Fruit fly (Drosophila melanogaster) whole organism, embryonic: Measurements from ENCODE around the gene Jon66Cii.

Experiments
- Abd-B ChIP-seq: fragments of 200-800 bp; sonication (Bioruptor generic); optimal IDR thresholded peaks from 2 replicates; lab custom pipeline; 2018; ENCODE audit warnings: missing biosample characterization, mild to moderate bottlenecking, missing genetic modification characterization, moderate library complexity
- Aef1 ChIP-seq: fragments of 200-800 bp; sonication (Bioruptor generic); IDR thresholded peaks from 3 replicates; pipeline ENCODE4 v1.3.6; 2022; ENCODE audit warnings: missing biosample characterization, missing genetic modification characterization
- Bgb ChIP-seq: fragments of 200-800 bp; sonication (Bioruptor generic); IDR thresholded peaks from 2 replicates; pipeline ENCODE4 v1.3.6; 2022; ENCODE audit warnings: missing biosample characterization, missing genetic modification characterization; ENCODE audit not compliant: partially characterized antibody
- Bteb2 ChIP-seq: fragments of 200-800 bp; sonication (Bioruptor generic); optimal IDR thresholded peaks from 2 replicates; lab custom pipeline; 2016; ENCODE audit warnings: missing biosample characterization, missing genetic modification characterization
- CG11696 ChIP-seq: fragments of 200-800 bp; sonication (Bioruptor generic); IDR thresholded peaks from 2 replicates; pipeline ENCODE4 v1.3.6; 2022; ENCODE audit warnings: missing biosample characterization, missing genetic modification characterization
- CG12071 ChIP-seq: fragments of 200-800 bp; sonication (Bioruptor generic); optimal IDR thresholded peaks from 3 replicates; lab custom pipeline; 2018; ENCODE audit warnings: missing biosample characterization, mild to moderate bottlenecking, missing genetic modification characterization
- CG12104 ChIP-seq: fragments of 200-800 bp; sonication (Bioruptor generic); optimal IDR thresholded peaks from 3 replicates; lab custom pipeline; 2016; ENCODE audit warnings: missing biosample characterization, missing genetic modification characterization
- CG12391 ChIP-seq: fragments of 200-800 bp; sonication (Bioruptor generic); optimal IDR thresholded peaks from 3 replicates; lab custom pipeline; 2018; ENCODE audit warnings: missing biosample characterization, mild to moderate bottlenecking, missing genetic modification characterization, moderate library complexity
- CG14050 ChIP-seq: fragments of 200-800 bp; sonication (Bioruptor generic); IDR thresholded peaks from 3 replicates; pipeline ENCODE4 v1.3.6; 2022; ENCODE audit warnings: missing biosample characterization, missing genetic modification characterization
- CG14667 ChIP-seq: fragments of 200-800 bp; sonication (Bioruptor generic); IDR thresholded peaks from 2 replicates; pipeline ENCODE4 v1.3.6; 2022; ENCODE audit warnings: missing biosample characterization, missing genetic modification characterization
- CG15011 ChIP-seq: fragments of 200-800 bp; sonication (Bioruptor generic); optimal IDR thresholded peaks from 3 replicates; lab custom pipeline; 2018; ENCODE audit warnings: missing biosample characterization, mild to moderate bottlenecking, missing genetic modification characterization
- CG17186 ChIP-seq: fragments of 200-800 bp; sonication (Bioruptor generic); optimal IDR thresholded peaks from 3 replicates; lab custom pipeline; 2017; ENCODE audit warnings: missing biosample characterization, missing genetic modification reagents, missing genetic modification characterization
- CG17912 ChIP-seq: fragments of 200-800 bp; sonication (Bioruptor generic); optimal IDR thresholded peaks from 2 replicates; lab custom pipeline; 2018; ENCODE audit warnings: missing biosample characterization, mild to moderate bottlenecking, missing genetic modification characterization
- CG2116 ChIP-seq: fragments of 200-800 bp; sonication (Bioruptor generic); optimal IDR thresholded peaks from 3 replicates; lab custom pipeline; 2018; ENCODE audit warnings: missing biosample characterization, mild to moderate bottlenecking, missing genetic modification characterization
- CG31224 ChIP-seq: fragments of 200-800 bp; sonication (Bioruptor generic); IDR thresholded peaks from 2 replicates; pipeline ENCODE4 v1.3.6; 2022; ENCODE audit warnings: missing biosample characterization, missing genetic modification characterization
- CG33213 ChIP-seq: fragments of 200-800 bp; sonication (Bioruptor generic); optimal IDR thresholded peaks from 3 replicates; lab custom pipeline; 2016; ENCODE audit warnings: missing biosample characterization, missing genetic modification characterization
- CG34422 ChIP-seq: fragments of 200-800 bp; sonication (Bioruptor generic); IDR thresholded peaks from 3 replicates; pipeline ENCODE4 v1.3.6; 2022; ENCODE audit warnings: missing biosample characterization, missing genetic modification characterization
- CG5180 ChIP-seq: fragments of 200-800 bp; sonication (Bioruptor generic); optimal IDR thresholded peaks from 3 replicates; lab custom pipeline; 2017; ENCODE audit warnings: missing biosample characterization, missing genetic modification characterization, mild to moderate bottlenecking, moderate library complexity, missing genetic modification reagents
- CG6813 ChIP-seq: fragments of 200-800 bp; sonication (Bioruptor generic); optimal IDR thresholded peaks from 2 replicates; lab custom pipeline; 2017; ENCODE audit warnings: missing biosample characterization, missing genetic modification characterization, mild to moderate bottlenecking, moderate library complexity, missing genetic modification reagents
- CG7745 ChIP-seq: fragments of 200-800 bp; sonication (Bioruptor generic); optimal IDR thresholded peaks from 2 replicates; lab custom pipeline; 2018; ENCODE audit warnings: missing biosample characterization, mild to moderate bottlenecking, missing genetic modification characterization, moderate library complexity
- CG7928 ChIP-seq: fragments of 200-800 bp; sonication (Bioruptor generic); optimal IDR thresholded peaks from 2 replicates; lab custom pipeline; 2017; ENCODE audit warnings: missing biosample characterization, mild to moderate bottlenecking, missing genetic modification characterization
- CG9727 ChIP-seq: fragments of 200-800 bp; sonication (Bioruptor generic); optimal IDR thresholded peaks from 3 replicates; lab custom pipeline; 2017; ENCODE audit warnings: missing biosample characterization, mild to moderate bottlenecking, missing genetic modification characterization
- CG9817 ChIP-seq: fragments of 200-800 bp; sonication (Bioruptor generic); optimal IDR thresholded peaks from 2 replicates; lab custom pipeline; 2018; ENCODE audit warnings: missing biosample characterization, mild to moderate bottlenecking, missing genetic modification characterization, moderate library complexity
- Chrac-16 ChIP-seq: fragments of 200-800 bp; sonication (Bioruptor generic); optimal IDR thresholded peaks from 3 replicates; lab custom pipeline; 2016; ENCODE audit warnings: missing biosample characterization, missing genetic modification characterization
- CoRest ChIP-seq: fragments of 200-800 bp; sonication (Bioruptor generic); optimal IDR thresholded peaks from 3 replicates; lab custom pipeline; 2018; ENCODE audit warnings: missing biosample characterization, mild to moderate bottlenecking, missing genetic modification characterization, moderate library complexity
- Dp ChIP-seq: fragments of 200-800 bp; sonication (Bioruptor generic); optimal IDR thresholded peaks from 2 replicates; lab custom pipeline; 2018; ENCODE audit warnings: missing biosample characterization, mild to moderate bottlenecking, missing genetic modification characterization, moderate library complexity
- Drgx ChIP-seq: fragments of 200-800 bp; sonication (Bioruptor generic); IDR thresholded peaks from 2 replicates; pipeline ENCODE4 v1.3.6; 2022; ENCODE audit warnings: missing biosample characterization, missing genetic modification characterization
- GATAe ChIP-seq: fragments of 200-800 bp; sonication (Bioruptor generic); conservative IDR thresholded peaks from 2 replicates; pipeline ENCODE4 v1.3.6; 2022; ENCODE audit warnings: missing biosample characterization, missing genetic modification characterization
- H15 ChIP-seq: fragments of 200-800 bp; sonication (Bioruptor generic); IDR thresholded peaks from 3 replicates; pipeline ENCODE4 v1.3.6; 2022; ENCODE audit warnings: missing biosample characterization, missing genetic modification characterization
- Mad ChIP-seq: fragments of 200-800 bp; sonication (Bioruptor generic); optimal IDR thresholded peaks from 2 replicates; lab custom pipeline; 2016; ENCODE audit warnings: missing biosample characterization, missing genetic modification characterization
- NC2α ChIP-seq: fragments of 200-800 bp; sonication (Bioruptor generic); optimal IDR thresholded peaks from 2 replicates; lab custom pipeline; 2016; ENCODE audit warnings: missing biosample characterization, missing genetic modification characterization
- Nf-YC ChIP-seq: fragments of 200-800 bp; optimal IDR thresholded peaks from 3 replicates; lab custom pipeline; 2019; ENCODE audit warnings: missing biosample characterization, mild to moderate bottlenecking, missing genetic modification characterization, moderate library complexity
- Trl ChIP-seq, 3 experiments: fragments of >200 bp in 2 of 3; fragments of 200-800 bp in 1 of 3; sonication (Bioruptor generic) in 1 of 3; optimal IDR thresholded peaks; 2 replicates in 1 of 3; 3 replicates in 2 of 3; lab custom pipeline; 2016 to 2017; ENCODE audit warnings: missing biosample characterization in 1 of 3, missing genetic modification characterization in 1 of 3
- aop ChIP-seq: fragments of 200-800 bp; sonication (Bioruptor generic); IDR thresholded peaks from 2 replicates; pipeline ENCODE4 v1.3.6; 2022; ENCODE audit warnings: missing biosample characterization, missing genetic modification characterization
- cad ChIP-seq: fragments of >200 bp; optimal IDR thresholded peaks from 2 replicates; lab custom pipeline; 2017; ENCODE audit warnings: missing biosample characterization, missing genetic modification characterization
- dpn ChIP-seq, 2 experiments: fragments of 200-800 bp; sonication (Bioruptor generic); optimal IDR thresholded peaks; 3 replicates each; lab custom pipeline; 2016; ENCODE audit warnings: missing biosample characterization in 2 of 2, missing genetic modification characterization in 2 of 2
- exex ChIP-seq: fragments of 200-800 bp; sonication (Bioruptor generic); optimal IDR thresholded peaks from 4 replicates; lab custom pipeline; 2018; ENCODE audit warnings: missing biosample characterization, mild to moderate bottlenecking, missing genetic modification characterization, moderate library complexity
- gcm ChIP-seq: fragments of 200-800 bp; sonication (Bioruptor generic); optimal IDR thresholded peaks from 2 replicates; lab custom pipeline; 2019; ENCODE audit warnings: missing biosample characterization, mild to moderate bottlenecking, missing genetic modification characterization, moderate library complexity
- gt ChIP-seq: fragments of 200-800 bp; sonication (Bioruptor generic); IDR thresholded peaks from 2 replicates; pipeline ENCODE4 v1.3.6; 2022; ENCODE audit warnings: missing biosample characterization, missing genetic modification characterization
- kah ChIP-seq: fragments of 200-800 bp; sonication (Bioruptor generic); optimal IDR thresholded peaks from 2 replicates; lab custom pipeline; 2018; ENCODE audit warnings: missing biosample characterization, mild to moderate bottlenecking, missing genetic modification characterization
- pros ChIP-seq: fragments of 200-800 bp; sonication (Bioruptor generic); optimal IDR thresholded peaks from 3 replicates; lab custom pipeline; 2019; ENCODE audit warnings: missing biosample characterization, mild to moderate bottlenecking, missing genetic modification characterization, moderate library complexity
- rib ChIP-seq: fragments of 200-800 bp; sonication (Bioruptor generic); IDR thresholded peaks from 2 replicates; pipeline ENCODE4 v1.3.6; 2022; ENCODE audit warnings: missing biosample characterization, missing genetic modification characterization
- ro ChIP-seq: fragments of 200-800 bp; sonication (Bioruptor generic); IDR thresholded peaks from 2 replicates; pipeline ENCODE4 v1.3.6; 2022; ENCODE audit warnings: missing biosample characterization, missing genetic modification characterization
- sima ChIP-seq: fragments of 200-800 bp; sonication (Bioruptor generic); optimal IDR thresholded peaks from 2 replicates; lab custom pipeline; 2016; ENCODE audit warnings: missing biosample characterization, missing genetic modification characterization
- tio ChIP-seq: fragments of 200-800 bp; sonication (Bioruptor generic); optimal IDR thresholded peaks from 2 replicates; lab custom pipeline; 2017; ENCODE audit warnings: missing biosample characterization, missing genetic modification characterization, inconsistent platforms
- tna ChIP-seq: fragments of 200-800 bp; sonication (Bioruptor generic); IDR thresholded peaks from 2 replicates; pipeline ENCODE4 v1.3.6; 2022; ENCODE audit warnings: missing biosample characterization, missing genetic modification characterization; ENCODE audit not compliant: partially characterized antibody
- tup ChIP-seq: fragments of 200-800 bp; sonication (Bioruptor generic); optimal IDR thresholded peaks from 2 replicates; lab custom pipeline; 2016; ENCODE audit warnings: missing biosample characterization, mild to moderate bottlenecking, missing genetic modification characterization, moderate library complexity
- twi ChIP-seq: fragments of 200-800 bp; optimal IDR thresholded peaks from 2 replicates; lab custom pipeline; 2019; ENCODE audit warnings: missing biosample characterization, mild to moderate bottlenecking, missing genetic modification characterization, moderate library complexity

Gene Jon66Cii

DNA sequence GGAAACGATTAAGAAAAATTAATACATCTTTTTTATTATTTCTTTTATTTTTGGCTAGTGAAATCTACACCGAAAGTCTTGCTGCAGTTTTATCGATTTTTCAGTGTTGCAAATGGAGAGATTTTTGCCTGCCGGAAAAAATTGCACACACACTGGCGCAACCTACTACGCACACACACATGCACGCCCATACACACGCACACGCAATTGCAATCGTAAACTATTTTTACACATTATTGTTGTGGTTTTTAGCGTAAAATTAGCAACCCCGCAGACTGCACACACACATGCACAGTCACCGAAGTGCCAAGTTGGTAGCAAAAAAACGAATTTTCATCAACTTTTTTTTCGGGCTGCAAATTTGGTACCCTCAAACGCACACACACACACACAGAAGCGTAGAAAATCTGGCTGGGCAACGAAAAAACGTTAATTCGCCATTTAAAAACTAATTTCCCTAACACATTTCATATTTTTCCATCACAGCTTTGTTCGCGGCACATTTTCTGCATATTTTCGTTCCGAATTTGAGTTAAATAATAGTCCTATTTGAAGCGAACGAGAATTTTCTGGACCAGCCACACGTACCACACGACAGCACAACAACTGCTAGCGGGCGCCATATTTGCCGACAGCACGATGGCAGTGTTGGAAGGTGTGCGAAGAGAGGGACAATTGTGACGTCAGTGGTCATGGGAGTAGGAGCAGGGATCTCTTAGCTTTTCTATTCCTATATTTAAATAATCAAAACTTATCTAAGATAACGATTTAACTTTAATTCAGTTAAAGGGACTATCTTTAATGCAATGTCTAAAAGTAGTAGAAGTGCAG, 48.5 kb upstream of the Jon66Cii start, which contains the start of gene Unr (continued):
- peak; percentile 50; the same call in 1 of the 3 replicates for TF ChIP-seq H15 (GFP tag; lab: Robert Waterston, UW)
- TF ChIP-seq CG9817 (tag; lab: Kevin White, UChicago) = peak; percentile 74
- peak; percentile 51; the same call in 2 of the 3 replicates for TF ChIP-seq CG14050 (GFP tag; lab: Robert Waterston, UW)
- TF ChIP-seq Chrac-16 (GFP tag; lab: Kevin White, UChicago) = peak; percentile 82
- TF ChIP-seq CG31224 (GFP tag; lab: Robert Waterston, UW) = peak; percentile 66
- no peak; the same call in 1 of the 2 replicates for TF ChIP-seq CG14667 (GFP tag; lab: Robert Waterston, UW)
- TF ChIP-seq tna (GFP tag; lab: Robert Waterston, UW) = no peak
- no peak for TF ChIP-seq Bgb (GFP tag; lab: Robert Waterston, UW)
- TF ChIP-seq CG2116 (GFP tag; lab: Kevin White, UChicago) = peak; percentile 80
- TF ChIP-seq Bteb2 = peak; percentile 66
- TF ChIP-seq Dp (GFP tag; lab: Kevin White, UChicago) = peak; percentile 29
- peak; percentile 29 for TF ChIP-seq CG7928 (GFP tag; lab: Kevin White, UChicago)
- no peak for TF ChIP-seq pros (GFP tag; lab: Kevin White, UChicago)
- TF ChIP-seq CoRest (tag; lab: Kevin White, UChicago) = peak; percentile 68
- TF ChIP-seq CG9727 (GFP tag; lab: Kevin White, UChicago) = peak; percentile 83
- TF ChIP-seq CG17912 = peak; percentile 75
- TF ChIP-seq dpn (GFP tag; optimal IDR thresholded peaks at IDR 0.05; lab: Kevin White, UChicago) = peak; percentile 83 to 86
- TF ChIP-seq tup = peak; percentile 58
- TF ChIP-seq gt = no peak; the same call in 1 of the 2 replicates
- TF ChIP-seq twi (tag; lab: Kevin White, UChicago) = peak; percentile 52
- peak; percentile 71 for TF ChIP-seq rib (GFP tag; lab: Robert Waterston, UW)
- TF ChIP-seq aop = no peak
- peak; percentile 60 for TF ChIP-seq Nf-YC (tag; lab: Kevin White, UChicago)
- TF ChIP-seq exex (tag; lab: Kevin White, UChicago) = peak; percentile 34
- TF ChIP-seq ro (GFP tag; lab: Robert Waterston, UW) = no peak; the same call in 1 of the 2 replicates
- peak; percentile 62 for TF ChIP-seq CG15011
- TF ChIP-seq NC2α (GFP tag; lab: Kevin White, UChicago) = peak; percentile 48
- peak; percentile 64 for TF ChIP-seq CG33213 (GFP tag; lab: Kevin White, UChicago)
- TF ChIP-seq GATAe = no peak
- peak; percentile 36 for TF ChIP-seq Abd-B (GFP tag; lab: Kevin White, UChicago)
- TF ChIP-seq CG7745 (tag; lab: Kevin White, UChicago) = no peak
- peak; percentile 5 for TF ChIP-seq sima (GFP tag; lab: Kevin White, UChicago)
- no peak for TF ChIP-seq CG12104 (GFP tag; lab: Kevin White, UChicago)
- peak; percentile 71 for TF ChIP-seq CG11696 (GFP tag; lab: Robert Waterston, UW)
- TF ChIP-seq gcm (GFP tag; lab: Kevin White, UChicago) = peak; percentile 70
- TF ChIP-seq cad (GFP tag; lab: Kevin White, UChicago) = no peak
- TF ChIP-seq CG6813 = peak; percentile 76
- TF ChIP-seq CG12071 (GFP tag; lab: Kevin White, UChicago) = no peak
- peak; percentile 68 for TF ChIP-seq Drgx (GFP tag; lab: Robert Waterston, UW)
- TF ChIP-seq CG34422 (GFP tag; lab: Robert Waterston, UW) = peak; percentile 91
- TF ChIP-seq CG12391 (tag; lab: Kevin White, UChicago) = peak; percentile 79
- TF ChIP-seq Trl (optimal IDR thresholded peaks at IDR 0.05; lab: Kevin White, UChicago) = no peak
- TF ChIP-seq Trl (GFP tag; optimal IDR thresholded peaks at IDR 0.05; lab: Kevin White, UChicago) = peak; percentile 75
- TF ChIP-seq CG17186 (GFP tag; lab: Kevin White, UChicago) = no peak
- TF ChIP-seq Aef1 = peak; percentile 74
- peak; percentile 58 for TF ChIP-seq tio (GFP tag; lab: Kevin White, UChicago)
- peak; percentile 6 for TF ChIP-seq CG5180 (GFP tag; lab: Kevin White, UChicago)
- TF ChIP-seq Mad (GFP tag; lab: Kevin White, UChicago) = peak; percentile 83
- TF ChIP-seq kah (GFP tag; lab: Kevin White, UChicago) = peak; percentile 20
